Fruit fly (Drosophila melanogaster): Measurements from ENCODE around the gene CG10700.

DNA sequence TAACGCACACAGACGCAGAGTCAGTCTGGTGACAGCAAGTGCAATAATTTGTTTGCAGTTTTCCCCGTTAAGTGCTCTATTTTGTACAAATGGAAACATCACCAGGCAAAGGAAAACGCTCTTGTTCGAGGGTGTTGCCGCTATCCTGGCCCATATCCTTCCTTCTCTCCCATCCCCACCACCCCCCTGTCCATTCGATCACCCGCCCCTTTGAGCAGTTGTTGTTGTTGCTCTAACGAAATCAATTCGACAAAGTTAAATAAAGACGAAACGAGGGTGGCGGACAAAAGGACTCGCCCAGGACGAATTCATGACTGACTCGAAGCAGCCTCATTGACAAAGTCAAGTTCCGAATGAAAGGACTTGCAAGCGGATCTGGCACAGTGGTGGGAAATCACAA is 10.6 kb upstream of the CG10700 start:
- no peak for TF ChIP-seq EcR (GFP tag; optimal IDR thresholded peaks at IDR 0.05)
- no peak for TF ChIP-seq usp (GFP tag; optimal IDR thresholded peaks at IDR 0.05)
- no peak for TF ChIP-seq Dll (optimal IDR thresholded peaks at IDR 0.05)

Data from whole organism.